Fruit fly (Drosophila melanogaster) whole organism, prepupa: ENCODE results near the gene U2af50.
A peak's percentile ranks its signal among the peaks of the same experiment; 100 is the strongest.

Experiments used
- Ets96B ChIP-seq: fragments of 200-800 bp; optimal IDR thresholded peaks from 2 replicates; lab custom pipeline; 2019; ENCODE audit warnings: missing biosample characterization, mild to moderate bottlenecking, missing genetic modification characterization, moderate library complexity
- fkh ChIP-seq: fragments of 200-800 bp; sonication (Bioruptor generic); optimal IDR thresholded peaks from 3 replicates; lab custom pipeline; 2017; ENCODE audit warnings: missing biosample characterization, mild to moderate bottlenecking, missing genetic modification characterization, moderate library complexity

DNA sequence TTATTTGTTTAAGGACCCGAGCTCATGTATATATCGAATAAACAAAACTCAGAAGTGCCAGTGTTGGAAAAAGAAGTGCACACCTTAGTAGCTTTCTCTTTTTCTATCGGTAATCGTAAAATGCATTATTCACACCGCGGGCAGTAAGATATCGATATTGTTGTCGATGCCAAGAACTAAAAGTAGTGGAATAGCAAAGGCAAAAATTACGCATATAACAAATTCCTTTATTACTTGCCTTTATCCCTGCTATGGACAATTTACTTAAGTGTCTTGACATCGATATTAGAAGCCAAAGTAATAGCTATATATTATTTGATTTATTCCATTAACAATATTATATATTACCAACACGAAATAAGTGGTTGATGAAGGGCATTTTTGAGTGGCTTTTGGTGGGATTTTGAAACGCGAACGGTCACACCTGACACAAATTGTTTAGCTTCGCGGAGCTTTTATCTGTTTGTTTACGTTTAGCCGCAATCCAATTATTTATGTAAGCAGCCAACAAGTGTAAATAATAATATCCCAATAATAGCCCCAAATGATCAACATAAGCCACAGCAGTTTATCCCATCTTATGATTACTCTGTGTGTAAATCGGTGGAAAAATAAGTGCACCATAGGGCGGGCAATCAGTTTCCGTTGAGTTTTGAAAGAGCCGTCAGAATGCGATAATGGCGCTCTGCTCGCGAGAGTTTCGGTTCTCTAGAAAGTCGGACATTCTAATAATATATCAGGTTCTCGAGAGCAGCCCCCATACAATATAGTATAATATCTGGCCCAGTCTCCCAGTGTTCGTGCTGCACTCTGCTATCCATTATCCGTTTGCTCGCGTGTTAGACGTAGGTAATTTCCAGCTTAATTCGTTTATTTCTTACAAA, 26.2 kb upstream of the U2af50 start, which contains the start of the genes CG9992 and CG4239:
- peak; percentile 49 for TF ChIP-seq Ets96B (tag; lab: Kevin White, UChicago)
- TF ChIP-seq fkh = peak; percentile 76
